Fruit fly (Drosophila melanogaster) S2 (cell line): ENCODE measurements around the gene Idh3g.

Experiments
- CG8478 ChIP-seq: fragments of >200 bp; optimal IDR thresholded peaks from 2 replicates; lab custom pipeline; 2018
- CTCF ChIP-seq, 2 experiments: fragments of >200 bp; optimal IDR thresholded peaks; 2 replicates each; lab custom pipeline; 2018

Idh3g gene

DNA sequence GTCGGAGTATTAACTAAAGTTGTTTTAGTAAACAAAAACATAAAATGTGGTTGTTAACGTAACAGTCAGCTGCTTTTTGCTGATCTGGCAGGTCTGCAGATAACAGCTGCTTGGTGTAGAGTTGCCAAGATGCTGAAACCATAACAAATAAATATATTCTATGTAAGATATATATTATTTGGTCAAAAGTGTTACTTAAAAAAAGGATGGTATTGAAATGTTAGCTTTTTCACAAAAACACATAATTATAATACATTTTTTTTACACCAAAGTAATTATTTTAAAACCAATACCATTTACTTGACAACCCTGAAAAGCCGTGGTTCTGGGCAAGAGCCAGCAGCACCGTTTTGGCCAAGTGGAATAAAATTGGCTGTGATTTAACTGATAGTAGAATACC, at the start of gene Idh3g, which contains the start of gene CG4743:
TSS of gene Idh3g (plus strand) at position 318 of the 400 bp plus-strand sequence.
TSS of gene CG4743 (minus strand) at position 23 of the 400 bp plus-strand sequence.
- TF ChIP-seq CG8478 (lab: Kevin White, UChicago), result no peak
- TF ChIP-seq CTCF (optimal IDR thresholded peaks at IDR 0.05; lab: Kevin White, UChicago), result no peak

DNA sequence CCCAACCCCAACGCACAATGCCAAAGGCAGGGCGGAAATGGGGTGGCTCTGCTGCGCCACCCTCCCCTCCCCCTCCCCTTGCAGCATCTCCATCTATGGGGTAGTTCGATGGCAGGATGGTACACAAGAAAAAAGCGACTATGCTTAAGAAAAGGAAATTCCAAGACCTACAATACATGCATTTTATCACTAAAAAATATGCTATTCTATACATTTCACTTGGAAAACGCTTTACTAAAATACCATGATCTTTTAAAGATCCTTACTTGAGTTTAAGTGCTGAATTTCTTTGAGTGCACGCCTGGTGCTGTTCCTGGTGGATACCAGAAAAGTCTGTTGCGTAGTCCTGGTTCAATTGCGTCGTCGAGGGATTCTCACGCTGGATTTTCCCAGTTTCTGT, 49.6 kb upstream of the Idh3g start:
- TF ChIP-seq CTCF (optimal IDR thresholded peaks at IDR 0.05; lab: Kevin White, UChicago) (no peak), CG8478 (lab: Kevin White, UChicago) (no peak)

DNA sequence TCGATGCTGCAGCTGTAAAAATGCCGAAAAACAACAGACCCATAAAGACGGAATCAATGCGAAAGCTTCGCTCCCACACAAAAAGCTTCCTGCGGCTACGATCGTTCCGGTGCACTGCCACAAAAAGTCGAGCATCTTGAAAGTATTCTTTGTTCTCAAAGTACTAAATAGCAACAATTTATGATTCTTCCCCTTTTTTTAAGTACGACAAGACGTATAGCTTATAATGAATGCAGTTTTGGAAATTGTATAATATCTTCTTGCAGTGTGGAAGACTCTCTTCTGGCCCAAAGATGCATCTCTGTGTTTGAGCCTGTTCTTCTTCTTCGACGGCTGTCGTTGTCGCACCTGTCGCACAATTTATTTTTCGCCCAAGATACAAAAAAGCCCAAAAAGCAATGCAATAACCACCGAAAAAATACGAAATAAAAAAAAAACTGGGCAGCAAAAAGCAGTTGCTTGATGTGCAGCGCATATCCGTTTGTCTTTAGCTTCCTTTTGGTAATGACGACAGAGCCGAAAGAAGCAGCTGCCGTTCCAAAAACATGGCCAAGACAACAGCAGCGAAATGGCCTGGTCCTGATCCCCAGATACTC, 46.7 kb upstream of the Idh3g start:
- TF ChIP-seq CG8478 (lab: Kevin White, UChicago) (no peak), CTCF (optimal IDR thresholded peaks at IDR 0.05; lab: Kevin White, UChicago) (no peak)

DNA sequence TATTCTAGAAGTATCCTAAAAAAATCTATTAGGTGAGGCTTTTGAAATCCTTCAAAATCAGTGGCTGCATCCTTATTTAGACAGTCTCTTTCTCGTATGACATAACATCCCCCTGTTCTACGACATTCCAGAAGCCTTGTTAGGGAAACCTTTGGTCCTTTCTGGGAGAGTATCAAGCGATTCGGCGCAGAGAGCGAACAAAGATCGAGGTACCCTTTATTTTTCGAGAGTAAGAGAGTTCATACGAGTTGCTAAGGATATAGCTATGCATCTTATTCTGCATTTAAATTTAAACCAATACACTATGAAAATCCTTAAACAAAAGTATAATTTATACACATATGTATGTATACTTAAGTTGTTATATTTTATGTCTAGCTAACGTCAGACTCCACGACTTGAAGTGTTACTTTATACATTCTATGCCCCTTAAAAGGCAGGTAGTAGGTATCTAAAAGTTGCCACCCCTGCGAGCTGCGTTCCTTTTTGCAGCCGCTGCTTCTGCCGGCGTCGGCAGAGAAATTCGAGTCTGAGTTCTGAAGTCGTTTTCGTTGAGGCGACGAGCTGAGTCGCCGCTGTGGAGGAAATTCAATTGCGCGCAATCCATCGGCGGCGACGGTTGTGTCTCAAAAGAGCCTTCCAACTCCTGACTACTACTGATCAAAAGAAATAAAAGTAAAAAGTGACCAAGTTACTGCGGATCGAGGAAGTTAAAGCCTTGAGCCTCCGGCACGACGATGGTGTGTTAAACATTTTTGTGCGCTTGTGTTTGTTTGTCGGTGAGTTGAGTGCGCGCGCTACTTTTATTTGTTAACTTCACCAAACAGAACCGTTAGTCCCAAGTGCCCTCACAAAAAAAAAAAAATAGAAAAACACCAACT, 43.1 kb upstream of the Idh3g start, which contains the start of gene jigr1:
TSS of gene jigr1 (plus strand) at position 550 of the 881 bp plus-strand sequence.
- no peak for TF ChIP-seq CG8478 (lab: Kevin White, UChicago)
- no peak for TF ChIP-seq CTCF (optimal IDR thresholded peaks at IDR 0.05; lab: Kevin White, UChicago)

DNA sequence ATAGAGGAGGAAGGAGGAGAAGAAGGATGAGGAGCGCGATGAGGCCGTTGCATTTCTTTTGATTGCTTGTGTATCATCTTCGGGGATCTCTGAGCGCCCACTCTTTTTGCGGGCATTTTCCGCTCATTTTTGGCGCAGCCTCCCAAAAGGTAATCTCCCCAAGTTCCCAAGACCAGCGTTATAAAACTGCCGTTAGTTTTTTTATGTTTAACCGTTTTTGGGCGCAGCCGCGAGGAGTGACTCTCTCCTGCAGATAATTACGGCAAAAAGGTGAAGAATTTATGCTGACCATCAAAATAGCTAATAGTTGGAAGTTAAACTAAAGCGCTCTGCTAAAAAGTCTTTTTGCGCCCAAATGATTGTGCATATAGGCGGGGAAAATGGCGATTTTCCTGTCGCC, 42.3 kb upstream of the Idh3g start:
- TF ChIP-seq CG8478 (lab: Kevin White, UChicago), result no peak
- no peak for TF ChIP-seq CTCF (optimal IDR thresholded peaks at IDR 0.05; lab: Kevin White, UChicago)

DNA sequence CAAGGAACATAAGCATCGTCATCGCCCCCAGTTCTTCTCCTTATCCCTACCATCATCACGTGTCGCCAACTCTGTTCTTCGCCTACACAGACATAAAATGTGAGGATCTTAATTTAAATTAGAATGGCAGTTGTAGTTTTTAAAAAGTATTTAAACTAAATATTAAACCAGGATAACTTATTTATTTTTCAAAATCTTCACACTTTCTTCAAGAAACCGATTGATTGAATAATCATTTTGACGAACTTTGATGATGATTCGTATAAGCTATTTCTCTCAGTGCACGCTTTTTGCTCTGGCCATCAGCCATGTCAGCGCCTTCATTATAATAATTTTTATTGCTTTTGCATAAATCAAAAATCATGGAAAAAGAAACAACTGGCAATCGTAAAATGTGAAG, 41.7 kb upstream of the Idh3g start:
- TF ChIP-seq CTCF (optimal IDR thresholded peaks at IDR 0.05; lab: Kevin White, UChicago), result no peak
- no peak for TF ChIP-seq CG8478 (lab: Kevin White, UChicago)

DNA sequence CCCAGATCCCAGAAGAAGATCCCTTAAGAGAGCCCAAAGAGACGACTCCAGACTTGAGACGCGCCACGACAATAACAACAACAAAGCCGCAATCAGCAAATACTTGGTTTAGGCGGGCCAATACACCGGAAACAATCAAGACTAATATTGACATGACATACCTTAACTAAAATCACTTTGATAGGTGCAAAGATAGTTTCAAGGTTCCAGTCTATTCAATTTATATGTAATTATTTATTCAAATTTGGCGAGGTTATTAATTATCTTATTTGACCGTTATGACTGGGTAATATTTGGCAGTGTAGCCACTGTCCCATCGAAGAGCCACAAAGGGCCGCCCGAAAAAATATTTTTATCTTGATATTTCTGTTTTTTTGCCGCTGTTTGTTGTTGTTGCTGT, 40.2 kb upstream of the Idh3g start:
- TF ChIP-seq CG8478 (lab: Kevin White, UChicago), result no peak
- no peak for TF ChIP-seq CTCF (optimal IDR thresholded peaks at IDR 0.05; lab: Kevin White, UChicago)

DNA sequence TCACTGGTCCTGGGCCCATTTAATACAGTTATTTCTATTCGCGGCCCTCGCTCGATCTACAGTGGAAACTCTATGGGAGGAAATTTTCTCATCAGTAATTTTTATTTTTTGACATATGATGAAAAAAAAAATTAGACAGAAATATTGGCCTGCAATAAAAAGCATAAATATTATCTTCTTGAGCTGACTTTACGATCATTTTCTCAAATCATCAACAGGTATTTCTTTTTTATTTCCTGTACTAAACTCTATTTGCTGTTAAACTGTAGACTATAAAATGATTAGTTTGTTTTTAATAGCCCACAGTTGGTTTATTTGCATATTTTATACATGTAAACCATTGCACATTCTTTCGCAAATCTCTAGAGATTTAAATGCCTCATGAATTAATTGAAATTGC, 36.5 kb upstream of the Idh3g start:
- no peak for TF ChIP-seq CTCF (optimal IDR thresholded peaks at IDR 0.05; lab: Kevin White, UChicago)
- TF ChIP-seq CG8478 (lab: Kevin White, UChicago), result no peak

DNA sequence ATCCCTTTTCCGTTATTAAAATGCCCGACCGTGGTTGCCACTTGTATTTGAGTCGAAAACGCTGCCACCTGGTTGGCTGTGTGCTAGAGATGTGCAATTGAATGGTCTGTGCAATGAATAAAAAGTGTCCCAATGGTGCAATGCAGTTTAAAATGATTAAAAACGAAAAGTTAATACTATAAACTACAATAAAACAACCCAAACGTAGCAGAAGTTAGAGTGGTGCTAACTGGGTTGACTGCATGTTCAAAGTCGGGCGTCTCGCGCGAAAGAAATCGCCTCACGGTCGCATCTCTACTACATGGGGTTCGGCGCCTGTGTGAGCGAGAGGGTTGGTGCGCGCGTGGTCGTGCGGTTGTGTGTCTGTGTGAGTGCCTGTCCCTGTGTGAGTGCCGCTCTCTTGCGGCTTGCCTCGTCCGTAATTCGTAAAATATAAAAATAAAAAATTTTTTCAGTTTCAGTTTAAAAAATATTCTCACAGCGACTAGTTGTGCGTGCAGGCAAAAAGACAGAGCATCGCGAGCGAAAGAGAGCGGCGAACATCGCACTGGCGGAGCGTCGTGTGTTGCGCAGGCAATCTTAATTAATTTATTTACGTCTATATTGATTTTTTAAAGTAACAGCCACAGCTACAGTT, 33.6 kb upstream of the Idh3g start:
- TF ChIP-seq CG8478 (lab: Kevin White, UChicago) (no peak), CTCF (optimal IDR thresholded peaks at IDR 0.05; lab: Kevin White, UChicago) (peak in 1 of 2 experiments; percentile 26)

DNA sequence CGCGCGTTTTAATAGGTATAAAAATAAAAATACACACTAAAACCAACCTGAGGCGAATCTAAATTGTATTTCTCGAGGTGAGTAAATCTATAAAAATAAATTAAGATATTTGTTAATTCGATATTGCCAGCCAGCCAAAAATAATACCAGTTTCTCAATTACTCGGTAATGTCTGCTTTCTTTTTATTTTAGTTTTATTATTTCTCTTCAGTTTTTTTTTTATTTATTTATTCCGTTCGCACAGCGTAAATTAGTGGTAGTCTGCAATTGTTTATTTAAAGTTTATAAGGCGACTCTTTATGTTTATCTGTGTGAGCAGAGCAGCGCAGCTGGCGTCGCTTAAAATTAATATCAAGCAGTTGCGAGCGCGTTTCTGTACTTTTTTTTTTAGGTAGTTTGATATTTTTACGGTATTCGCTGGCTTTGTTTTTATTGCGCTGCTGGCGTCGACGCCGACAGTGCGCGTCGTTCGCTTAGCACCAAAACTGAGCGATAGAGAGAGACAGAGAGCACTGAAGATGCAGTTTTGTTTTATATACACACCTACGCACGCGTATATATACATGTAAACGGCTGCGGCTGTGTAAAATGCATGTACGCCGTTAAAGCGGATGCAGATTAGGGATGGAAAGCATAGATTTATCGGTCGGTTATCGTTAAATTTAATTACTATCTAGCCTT, 32.9 kb upstream of the Idh3g start:
- TF ChIP-seq CG8478 (lab: Kevin White, UChicago) (no peak), CTCF (optimal IDR thresholded peaks at IDR 0.05; lab: Kevin White, UChicago) (peak; percentile 38 to 62)

DNA sequence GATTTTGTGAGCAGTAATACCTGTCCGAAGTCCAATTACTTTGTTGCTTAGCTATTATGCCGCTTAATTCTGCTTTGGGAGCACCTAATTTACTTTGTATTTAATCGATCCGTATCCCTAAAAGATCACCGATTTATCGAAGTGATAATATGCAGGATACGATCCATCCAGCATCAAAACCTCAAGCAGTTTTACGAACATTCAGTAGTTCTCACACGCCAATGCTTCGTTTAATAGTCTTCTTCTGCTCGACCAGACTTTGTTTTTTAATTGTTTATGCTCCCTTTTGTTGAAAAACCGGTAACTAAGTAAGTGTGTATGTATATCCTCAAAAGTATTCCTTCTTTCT, 32.4 kb upstream of the Idh3g start:
- no peak for TF ChIP-seq CTCF (optimal IDR thresholded peaks at IDR 0.05; lab: Kevin White, UChicago)
- TF ChIP-seq CG8478 (lab: Kevin White, UChicago), result no peak

DNA sequence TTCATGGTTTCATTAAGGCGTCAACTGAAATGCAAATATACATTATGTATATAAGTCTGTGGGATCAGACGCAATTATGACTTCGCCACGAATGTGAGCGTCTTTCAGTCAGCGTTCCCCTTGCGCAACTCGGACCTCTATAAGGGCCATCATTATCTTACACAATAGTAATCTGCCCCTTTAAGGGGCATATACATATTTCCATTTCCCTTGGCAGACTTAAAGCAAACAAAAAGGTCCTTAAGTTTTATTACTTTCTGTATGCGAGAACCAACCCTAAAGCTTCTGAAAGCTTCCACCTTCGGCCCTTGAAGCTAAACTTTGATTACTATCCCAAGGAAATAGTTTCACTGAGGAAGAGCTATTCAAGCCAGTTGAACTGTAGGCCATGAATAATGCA, 30.2 kb upstream of the Idh3g start:
- TF ChIP-seq CG8478 (lab: Kevin White, UChicago) (no peak), CTCF (optimal IDR thresholded peaks at IDR 0.05; lab: Kevin White, UChicago) (no peak)

DNA sequence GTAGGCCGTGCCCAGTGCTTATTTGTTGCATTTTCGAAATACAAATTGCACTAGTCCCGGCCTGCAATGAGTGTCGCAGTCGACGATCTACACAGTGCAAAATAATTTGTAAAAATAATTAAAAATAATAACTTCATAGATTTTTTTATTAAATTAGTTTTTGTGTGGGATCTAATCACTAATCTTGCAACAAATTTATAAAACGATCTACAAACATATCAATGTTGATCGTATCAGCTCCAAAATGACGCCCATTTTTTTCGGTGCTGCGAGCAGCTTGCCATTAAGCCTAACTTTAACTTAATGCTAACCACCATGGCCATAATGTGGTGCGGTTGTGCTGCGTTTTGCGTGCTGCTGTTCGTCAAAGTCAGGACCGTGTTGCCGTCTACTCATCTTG, 29.2 kb upstream of the Idh3g start:
- TF ChIP-seq CG8478 (lab: Kevin White, UChicago) (no peak), CTCF (optimal IDR thresholded peaks at IDR 0.05; lab: Kevin White, UChicago) (no peak)

DNA sequence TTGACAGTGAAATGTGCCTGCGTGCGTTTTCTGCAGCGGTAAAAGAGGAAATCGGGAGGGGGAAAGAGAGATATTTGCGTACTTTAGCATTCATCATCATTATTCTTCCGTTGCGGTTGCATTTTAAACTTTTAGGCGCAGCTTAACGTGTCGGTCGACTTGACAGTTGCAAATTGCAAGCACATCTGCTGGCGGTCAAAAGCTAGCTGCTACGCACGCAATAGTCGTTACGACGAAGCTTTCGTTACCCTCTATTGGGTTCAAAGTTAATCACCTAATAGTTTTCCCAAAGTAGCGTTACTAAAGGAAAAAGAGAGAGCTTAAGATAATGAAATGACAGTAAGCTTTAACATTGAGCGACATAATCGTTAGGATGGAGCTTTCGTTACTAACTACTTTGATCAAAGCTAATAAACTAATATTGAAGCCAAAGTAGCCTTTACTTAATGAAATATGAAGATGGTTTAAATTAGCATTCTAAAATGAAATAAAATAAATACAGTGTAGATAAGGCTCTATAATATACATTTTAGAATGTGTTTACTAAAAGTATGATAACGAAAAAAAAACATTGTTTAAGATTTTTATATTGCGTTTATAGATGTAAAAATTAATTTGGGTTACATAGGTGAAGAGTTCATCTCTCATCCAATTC, 28.5 kb upstream of the Idh3g start:
- TF ChIP-seq CTCF (optimal IDR thresholded peaks at IDR 0.05; lab: Kevin White, UChicago) (no peak), CG8478 (lab: Kevin White, UChicago) (no peak)
